Worm (Caenorhabditis elegans) whole organism, L4 larva: ENCODE measurements around the gene F40F8.12.
A peak's percentile ranks its signal among the peaks of the same experiment; 100 is the strongest.

ENCODE experiments used
- F26F4.8 ChIP-seq: fragments of 200-800 bp; sonication (Bioruptor generic); conservative IDR thresholded peaks from 2 replicates; pipeline ENCODE4 v1.3.6; 2022; ENCODE audit warnings: missing genetic modification characterization, missing compliant biosample characterization
- F37D6.2 ChIP-seq: sonication (generic microtip); optimal IDR thresholded peaks from 2 replicates; lab custom pipeline; 2016; ENCODE audit warnings: mild to moderate bottlenecking, missing genetic modification characterization, missing compliant biosample characterization
- F44E2.7 ChIP-seq: fragments of 200-800 bp; sonication (Bioruptor generic); IDR thresholded peaks from 2 replicates; pipeline ENCODE4 v2.1.2; 2022; ENCODE audit warnings: missing genetic modification characterization, missing compliant biosample characterization
- F49E8.2 ChIP-seq: sonication (generic microtip); optimal IDR thresholded peaks from 2 replicates; lab custom pipeline; 2016; ENCODE audit warnings: missing compliant biosample characterization, mild to moderate bottlenecking, missing genetic modification characterization, borderline replicate concordance
- T20F7.1 ChIP-seq: fragments of 200-800 bp; sonication (Bioruptor generic); optimal IDR thresholded peaks from 2 replicates; lab custom pipeline; 2018; ENCODE audit warnings: mild to moderate bottlenecking, missing genetic modification characterization, missing compliant biosample characterization
- Y48G9A.11 ChIP-seq: fragments of 200-800 bp; sonication (Bioruptor generic); IDR thresholded peaks from 2 replicates; pipeline ENCODE4 v1.3.6; 2022; ENCODE audit warnings: missing genetic modification reagents, missing genetic modification characterization, missing compliant biosample characterization
- Y75B8A.6 ChIP-seq: fragments of 200-800 bp; sonication (Bioruptor generic); IDR thresholded peaks from 2 replicates; pipeline ENCODE4 v1.3.6; 2022; ENCODE audit warnings: missing genetic modification reagents, missing genetic modification characterization, missing compliant biosample characterization
- aha-1 ChIP-seq: fragments of 150-350 bp; peaks from one replicate; lab custom pipeline; 2014; ENCODE audit warnings: missing biosample characterization, missing genetic modification characterization
- ama-1 ChIP-seq: fragments of 150-350 bp; optimal IDR thresholded peaks from 2 replicates; lab custom pipeline; 2014; ENCODE audit warnings: inconsistent platforms, mixed read lengths
- ceh-28 ChIP-seq: fragments of 150-350 bp; optimal IDR thresholded peaks from 2 replicates; lab custom pipeline; 2014; ENCODE audit warnings: missing biosample characterization, missing genetic modification reagents, missing genetic modification characterization
- ceh-82 ChIP-seq: sonication (generic microtip); optimal IDR thresholded peaks from 2 replicates; lab custom pipeline; 2017; ENCODE audit warnings: missing biosample characterization, missing genetic modification characterization
- ces-1 ChIP-seq: fragments of 150-350 bp; sonication (generic microtip); optimal IDR thresholded peaks from 4 replicates; lab custom pipeline; 2014; ENCODE audit warnings: missing biosample characterization, missing genetic modification reagents, missing genetic modification characterization
- daf-8 ChIP-seq: fragments of 200-800 bp; sonication (Bioruptor generic); IDR thresholded peaks from 2 replicates; pipeline ENCODE4 v1.3.6; 2022; ENCODE audit warnings: missing genetic modification characterization, missing compliant biosample characterization
- dmd-6 ChIP-seq: fragments of 200-800 bp; sonication (Bioruptor generic); IDR thresholded peaks from 2 replicates; pipeline ENCODE4 v1.3.6; 2022; ENCODE audit warnings: missing genetic modification reagents, missing genetic modification characterization, missing compliant biosample characterization
- dve-1 ChIP-seq: sonication (generic microtip); optimal IDR thresholded peaks from 2 replicates; lab custom pipeline; 2017; ENCODE audit warnings: antibody characterized with exemption, mild to moderate bottlenecking, missing genetic modification characterization, missing compliant biosample characterization; ENCODE audit not compliant: insufficient read depth
- egl-43 ChIP-seq: fragments of 200-800 bp; sonication (Bioruptor generic); IDR thresholded peaks from 2 replicates; pipeline ENCODE4 v1.3.6; 2022; ENCODE audit warnings: missing genetic modification reagents, missing genetic modification characterization, missing compliant biosample characterization
- gei-8 ChIP-seq: fragments of 200-800 bp; sonication (Bioruptor generic); optimal IDR thresholded peaks from 2 replicates; lab custom pipeline; 2018; ENCODE audit warnings: mild to moderate bottlenecking, missing genetic modification characterization, missing compliant biosample characterization
- hlh-30 ChIP-seq: sonication (generic microtip); optimal IDR thresholded peaks from 2 replicates; lab custom pipeline; 2017; ENCODE audit warnings: antibody characterized with exemption, mild to moderate bottlenecking, missing genetic modification characterization, missing compliant biosample characterization; ENCODE audit not compliant: insufficient read depth
- hmg-1.1 ChIP-seq: fragments of 200-800 bp; sonication (Bioruptor generic); IDR thresholded peaks from 2 replicates; pipeline ENCODE4 v1.3.6; 2022; ENCODE audit warnings: missing genetic modification reagents, missing genetic modification characterization, missing compliant biosample characterization
- jun-1 ChIP-seq: fragments of 150-350 bp; optimal IDR thresholded peaks from 2 replicates; lab custom pipeline; 2014; ENCODE audit warnings: missing biosample characterization, missing genetic modification reagents, missing genetic modification characterization
- lim-7 ChIP-seq: fragments of 200-800 bp; sonication (Bioruptor generic); IDR thresholded peaks from 2 replicates; pipeline ENCODE4 v1.3.6; 2022; ENCODE audit warnings: missing genetic modification characterization, missing compliant biosample characterization
- lin-13 ChIP-seq: fragments of 150-350 bp; optimal IDR thresholded peaks from 2 replicates; lab custom pipeline; 2014; ENCODE audit warnings: missing biosample characterization, missing genetic modification reagents, missing genetic modification characterization
- lin-15B ChIP-seq: fragments of 150-350 bp; sonication (generic microtip); optimal IDR thresholded peaks from 3 replicates; lab custom pipeline; 2014; ENCODE audit warnings: missing biosample characterization, missing genetic modification characterization
- lin-29 ChIP-seq: fragments of 200-800 bp; sonication (Bioruptor generic); IDR thresholded peaks from 2 replicates; pipeline ENCODE4 v1.3.6; 2022; ENCODE audit warnings: missing genetic modification reagents, missing genetic modification characterization, missing compliant biosample characterization
- lin-39 ChIP-seq: fragments of 150-350 bp; optimal IDR thresholded peaks from 2 replicates; lab custom pipeline; 2014; ENCODE audit warnings: missing biosample characterization, missing genetic modification reagents, missing genetic modification characterization
- lsy-2 ChIP-seq, 2 experiments: fragments of 150-350 bp in 1 of 2; sonication (generic microtip) in 1 of 2; optimal IDR thresholded peaks; 2 replicates each; lab custom pipeline; 2014 to 2017; ENCODE audit warnings: missing biosample characterization in 2 of 2, missing genetic modification characterization in 2 of 2
- madf-9 ChIP-seq: fragments of 200-800 bp; sonication (Bioruptor generic); conservative IDR thresholded peaks from 2 replicates; pipeline ENCODE4 v1.3.6; 2022; ENCODE audit warnings: missing genetic modification reagents, missing genetic modification characterization, missing compliant biosample characterization
- mdl-1 ChIP-seq, 2 experiments: fragments of 150-350 bp in 1 of 2; sonication (generic microtip) in 1 of 2; optimal IDR thresholded peaks; 2 replicates each; lab custom pipeline; 2014 to 2017; ENCODE audit warnings: missing biosample characterization in 2 of 2, missing genetic modification characterization in 2 of 2
- mdt-29 ChIP-seq: fragments of 200-800 bp; sonication (Bioruptor generic); IDR thresholded peaks from 2 replicates; pipeline ENCODE4 v1.3.6; 2022; ENCODE audit warnings: missing genetic modification reagents, missing genetic modification characterization, missing compliant biosample characterization
- mes-2 ChIP-seq: sonication (generic microtip); optimal IDR thresholded peaks from 2 replicates; lab custom pipeline; 2016; ENCODE audit warnings: missing genotype, mild to moderate bottlenecking, missing genetic modification characterization, missing compliant biosample characterization; ENCODE audit not compliant: poor library complexity, severe bottlenecking
- mxl-2 ChIP-seq: fragments of 200-800 bp; sonication (Bioruptor generic); conservative IDR thresholded peaks from 2 replicates; pipeline ENCODE4 v1.3.6; 2022; ENCODE audit warnings: missing genetic modification reagents, missing genetic modification characterization, missing compliant biosample characterization
- nhr-10 ChIP-seq: fragments of 150-350 bp; optimal IDR thresholded peaks from 2 replicates; lab custom pipeline; 2014; ENCODE audit warnings: missing biosample characterization, missing genetic modification characterization
- nhr-111 ChIP-seq: fragments of 200-800 bp; sonication (Bioruptor generic); optimal IDR thresholded peaks from 2 replicates; lab custom pipeline; 2018; ENCODE audit warnings: mild to moderate bottlenecking, missing genetic modification characterization, missing compliant biosample characterization
- nhr-237 ChIP-seq: sonication (generic microtip); optimal IDR thresholded peaks from 2 replicates; lab custom pipeline; 2017; ENCODE audit warnings: missing biosample characterization, missing genetic modification characterization
- nhr-25 ChIP-seq: sonication (generic microtip); optimal IDR thresholded peaks from 2 replicates; lab custom pipeline; 2017; ENCODE audit warnings: missing genetic modification characterization, mild to moderate bottlenecking, missing compliant biosample characterization, antibody characterized with exemption, moderate library complexity, borderline replicate concordance; ENCODE audit not compliant: insufficient read depth
- nhr-28 ChIP-seq: fragments of 150-350 bp; optimal IDR thresholded peaks from 2 replicates; lab custom pipeline; 2014; ENCODE audit warnings: missing biosample characterization, missing genetic modification characterization
- nhr-42 ChIP-seq: fragments of 200-800 bp; sonication (Bioruptor generic); IDR thresholded peaks from 2 replicates; pipeline ENCODE4 v1.3.6; 2022; ENCODE audit warnings: missing genetic modification characterization, missing compliant biosample characterization
- rbr-2 ChIP-seq: sonication (generic microtip); optimal IDR thresholded peaks from 2 replicates; lab custom pipeline; 2016; ENCODE audit warnings: missing genotype, missing genetic modification characterization, missing compliant biosample characterization
- sdz-12 ChIP-seq: fragments of 200-800 bp; sonication (Bioruptor generic); optimal IDR thresholded peaks from 2 replicates; lab custom pipeline; 2018; ENCODE audit warnings: mild to moderate bottlenecking, missing genetic modification characterization, missing compliant biosample characterization
- spr-1 ChIP-seq: sonication (generic microtip); optimal IDR thresholded peaks from 2 replicates; lab custom pipeline; 2016; ENCODE audit warnings: mild to moderate bottlenecking, missing genetic modification characterization, missing compliant biosample characterization
- tag-97 ChIP-seq: fragments of 200-800 bp; sonication (Bioruptor generic); IDR thresholded peaks from 2 replicates; pipeline ENCODE4 v1.3.6; 2022; ENCODE audit warnings: missing genetic modification characterization, missing compliant biosample characterization
- unc-130 ChIP-seq: sonication (generic microtip); optimal IDR thresholded peaks from 2 replicates; lab custom pipeline; 2016; ENCODE audit warnings: missing genetic modification reagents, missing genetic modification characterization, missing compliant biosample characterization
- vab-7 ChIP-seq: fragments of 200-800 bp; sonication (Bioruptor generic); IDR thresholded peaks from 2 replicates; pipeline ENCODE4 v1.3.6; 2022; ENCODE audit warnings: missing genetic modification reagents, missing genetic modification characterization, missing compliant biosample characterization
- zag-1 ChIP-seq: fragments of 150-350 bp; optimal IDR thresholded peaks from 2 replicates; lab custom pipeline; 2014; ENCODE audit warnings: missing biosample characterization, missing genetic modification characterization
- zfp-3 ChIP-seq: fragments of 200-800 bp; sonication (Bioruptor generic); conservative IDR thresholded peaks from 2 replicates; pipeline ENCODE4 v1.3.6; 2022; ENCODE audit warnings: missing genetic modification reagents, missing genetic modification characterization, missing compliant biosample characterization

The F40F8.12 gene

ce11 chrII:11157660-11158059 lies 28.0 kb downstream of the F40F8.12 start (continued):
- TF ChIP-seq F44E2.7, result 0 out of 2 replicates have a peak, but pooled peaks have one; percentile 14
- no peak for TF ChIP-seq lin-15B
- peak; percentile 84 for TF ChIP-seq hmg-1.1 (GFP tag; lab: Robert Waterston, UW)
- no peak for TF ChIP-seq daf-8 (GFP tag; lab: Robert Waterston, UW)
- peak; percentile 73 for TF ChIP-seq dmd-6 (GFP tag; lab: Robert Waterston, UW)
- TF ChIP-seq nhr-237, result no peak
- no peak for TF ChIP-seq F37D6.2 (tag; lab: Kevin White, UChicago)
- no peak for TF ChIP-seq Y75B8A.6 (GFP tag; lab: Robert Waterston, UW)
- no peak for TF ChIP-seq zag-1
- TF ChIP-seq sdz-12 (GFP tag; lab: Kevin White, UChicago), result no peak
- TF ChIP-seq spr-1 (tag; lab: Kevin White, UChicago), result no peak
- no peak for TF ChIP-seq jun-1 (tag; lab: Kevin White, UChicago)
- TF ChIP-seq mdt-29, result 0 out of 2 replicates have a peak, but pooled peaks have one; percentile 45
- TF ChIP-seq F26F4.8 (GFP tag; lab: Robert Waterston, UW), result peak; percentile 70; the same call in 1 of the 2 replicates
- TF ChIP-seq ces-1 (GFP tag; lab: Kevin White, UChicago), result no peak
- no peak for TF ChIP-seq zfp-3 (GFP tag; lab: Robert Waterston, UW)
- TF ChIP-seq lim-7 (GFP tag; lab: Robert Waterston, UW), result peak; percentile 95
- TF ChIP-seq madf-9 (GFP tag; lab: Robert Waterston, UW), result peak; percentile 84
- TF ChIP-seq gei-8 (GFP tag; lab: Kevin White, UChicago), result no peak
- peak; percentile 56 for TF ChIP-seq rbr-2
- peak; percentile 3 for TF ChIP-seq T20F7.1 (GFP tag; lab: Kevin White, UChicago)
- TF ChIP-seq nhr-42 (GFP tag; lab: Robert Waterston, UW), result peak; percentile 74
- 0 out of 2 replicates have a peak, but pooled peaks have one; percentile 44 for TF ChIP-seq lin-29 (GFP tag; lab: Robert Waterston, UW)
- no peak for TF ChIP-seq nhr-10 (tag; lab: Kevin White, UChicago)
- TF ChIP-seq nhr-111, result no peak

- TF ChIP-seq Y48G9A.11 (no peak), mxl-2 (GFP tag; lab: Robert Waterston, UW) (no peak), nhr-28 (peak; percentile 5), T20F7.1 (GFP tag; lab: Kevin White, UChicago) (no peak), aha-1 (peak; percentile 65)
Measured at ce11 chrII:11161675-11162074, 32.1 kb downstream of the F40F8.12 start.

ce11 chrII:11162390-11162789 lies 32.8 kb downstream of the F40F8.12 start, which contains the start of gene ptr-13:
ptr-13 (minus strand) TSS chrII:11162481.
- peak; percentile 6 for TF ChIP-seq aha-1
- peak; percentile 41 for TF ChIP-seq nhr-28
- no peak for TF ChIP-seq unc-130
- no peak for TF ChIP-seq hmg-1.1 (GFP tag; lab: Robert Waterston, UW)
- TF ChIP-seq ceh-82, result no peak
- TF ChIP-seq vab-7 (GFP tag; lab: Robert Waterston, UW), result no peak

- peak; percentile 23 for TF ChIP-seq hlh-30
- TF ChIP-seq nhr-28, result peak; percentile 67
- TF ChIP-seq lin-13 (GFP tag; lab: Kevin White, UChicago), result no peak
- no peak for TF ChIP-seq lin-39
Measured at ce11 chrII:11163291-11163690, 33.7 kb downstream of the F40F8.12 start.

- TF ChIP-seq lsy-2 (tag; optimal IDR thresholded peaks at IDR 0.05; lab: Kevin White, UChicago) (peak in 1 of 2 experiments; percentile 14), lin-39 (no peak), egl-43 (GFP tag; lab: Robert Waterston, UW) (no peak), tag-97 (GFP tag; lab: Robert Waterston, UW) (no peak), nhr-42 (GFP tag; lab: Robert Waterston, UW) (no peak), F49E8.2 (tag; lab: Kevin White, UChicago) (no peak), mdl-1 (tag; optimal IDR thresholded peaks at IDR 0.05; lab: Kevin White, UChicago) (no peak), dmd-6 (GFP tag; lab: Robert Waterston, UW) (no peak), nhr-25 (tag; lab: Kevin White, UChicago) (no peak), ceh-28 (no peak), ama-1 (lab: Kevin White, UChicago) (no peak), mes-2 (tag; lab: Kevin White, UChicago) (peak; percentile 3), dve-1 (tag; lab: Kevin White, UChicago) (peak; percentile 16)
Measured at ce11 chrII:11166414-11166813, 36.8 kb downstream of the F40F8.12 start.
